Fruit fly (Drosophila melanogaster): ENCODE measurements around the gene CG31373.

- no peak for TF ChIP-seq pan (optimal IDR thresholded peaks at IDR 0.05)
- no peak for TF ChIP-seq fru (GFP tag; optimal IDR thresholded peaks at IDR 0.05)
- no peak for TF ChIP-seq dl (GFP tag; optimal IDR thresholded peaks at IDR 0.05; ENCODE audit: insufficient read depth in 1 of 2, partially characterized antibody in 2 of 2)
- TF ChIP-seq h (GFP tag; optimal IDR thresholded peaks at IDR 0.05) = no peak
- no peak for TF ChIP-seq woc (GFP tag; optimal IDR thresholded peaks at IDR 0.05)
- TF ChIP-seq Hr78 (GFP tag; optimal IDR thresholded peaks at IDR 0.05) = no peak
- TF ChIP-seq CrebA (GFP tag; optimal IDR thresholded peaks at IDR 0.05; ENCODE audit: borderline replicate concordance) = no peak
- no peak for TF ChIP-seq Myc (optimal IDR thresholded peaks at IDR 0.05)
- no peak for TF ChIP-seq Jra (GFP tag; optimal IDR thresholded peaks at IDR 0.05)
- TF ChIP-seq sv (GFP tag; optimal IDR thresholded peaks at IDR 0.05) = no peak
Observed at dm6 chr3R:10709264-10709663, at the start of gene CG31373.

Data from whole organism, wandering third instar larva.